Fruit fly (Drosophila melanogaster): ENCODE measurements around the gene CG14810.

CG14810 gene

dm6 chrX:1861620-1862184 is 41.6 kb upstream of the CG14810 start, which contains the start of gene deltaCOP (continued):
- peak; percentile 81 for TF ChIP-seq Meics (GFP tag; optimal IDR thresholded peaks at IDR 0.05)
- peak; percentile 76 for TF ChIP-seq CG18262 (tag; optimal IDR thresholded peaks at IDR 0.05)
- TF ChIP-seq ham (GFP tag; IDR thresholded peaks at IDR 0.05), result peak; percentile 65; the same call in 1 of the 2 replicates
- TF ChIP-seq crc (GFP tag; optimal IDR thresholded peaks at IDR 0.05), result peak; percentile 83
- peak; percentile 90 to 94 for TF ChIP-seq dpn (GFP tag; optimal IDR thresholded peaks at IDR 0.05)
- peak; percentile 69 for TF ChIP-seq CG4730 (GFP tag; IDR thresholded peaks at IDR 0.05)
- TF ChIP-seq CG12219 (GFP tag; optimal IDR thresholded peaks at IDR 0.05), result no peak
- peak; percentile 45 for TF ChIP-seq CG6765 (GFP tag; optimal IDR thresholded peaks at IDR 0.05)
- TF ChIP-seq Side (GFP tag; optimal IDR thresholded peaks at IDR 0.05), result peak; percentile 83
- peak; percentile 56 for TF ChIP-seq CG7928 (GFP tag; optimal IDR thresholded peaks at IDR 0.05)
- TF ChIP-seq usp (GFP tag; optimal IDR thresholded peaks at IDR 0.05), result no peak
- peak; percentile 89 for TF ChIP-seq CG16863 (GFP tag; optimal IDR thresholded peaks at IDR 0.05)
- TF ChIP-seq CG10979 (tag; optimal IDR thresholded peaks at IDR 0.05), result peak; percentile 64
- TF ChIP-seq amos (GFP tag; IDR thresholded peaks at IDR 0.05; ENCODE audit: partially characterized antibody), result peak; percentile 26; the same call in 1 of the 2 replicates
- peak; percentile 75 for TF ChIP-seq rib (GFP tag; IDR thresholded peaks at IDR 0.05)
- no peak for TF ChIP-seq zf30C (GFP tag; optimal IDR thresholded peaks at IDR 0.05)
- no peak for TF ChIP-seq hb (GFP tag; IDR thresholded peaks at IDR 0.05; ENCODE audit: partially characterized antibody)
- TF ChIP-seq CG31441 (GFP tag; IDR thresholded peaks at IDR 0.05), result no peak; the same call in 1 of the 2 replicates
- TF ChIP-seq CG10267 (tag; optimal IDR thresholded peaks at IDR 0.05), result peak; percentile 93
- peak in 1 of 2 experiments; percentile 42 for TF ChIP-seq pan (optimal IDR thresholded peaks at IDR 0.05)
- peak in 1 of 2 experiments; percentile 76 for TF ChIP-seq pan (GFP tag; optimal IDR thresholded peaks at IDR 0.05 in 1 of 2, IDR thresholded peaks at IDR 0.05 in 1 of 2)
- TF ChIP-seq CG30431 (GFP tag; optimal IDR thresholded peaks at IDR 0.05), result peak; percentile 46
- TF ChIP-seq slbo (GFP tag; IDR thresholded peaks at IDR 0.05), result peak; percentile 91
- no peak for TF ChIP-seq CG14860 (GFP tag; IDR thresholded peaks at IDR 0.05; ENCODE audit: partially characterized antibody)
- TF ChIP-seq gfzf (GFP tag; optimal IDR thresholded peaks at IDR 0.05), result peak; percentile 75
- peak; percentile 14 for TF ChIP-seq Spps (tag; optimal IDR thresholded peaks at IDR 0.05)
- TF ChIP-seq Ets65A (GFP tag), result peak; percentile 99
- peak; percentile 82; the same call in 2 of the 3 replicates for TF ChIP-seq CG11456 (GFP tag; IDR thresholded peaks at IDR 0.05)
- no peak for TF ChIP-seq CG8478 (optimal IDR thresholded peaks at IDR 0.05)
- peak; percentile 88 for TF ChIP-seq maf-S (GFP tag; optimal IDR thresholded peaks at IDR 0.05)
- TF ChIP-seq BtbVII (GFP tag; optimal IDR thresholded peaks at IDR 0.05), result peak; percentile 55
- TF ChIP-seq ci (GFP tag; IDR thresholded peaks at IDR 0.05), result peak; percentile 83
- TF ChIP-seq CG4360 (GFP tag; IDR thresholded peaks at IDR 0.05), result peak; percentile 26; the same call in 1 of the 2 replicates
- peak; percentile 78 for TF ChIP-seq Fer1 (GFP tag; optimal IDR thresholded peaks at IDR 0.05)
- TF ChIP-seq pita (GFP tag; optimal IDR thresholded peaks at IDR 0.05), result no peak
- TF ChIP-seq corto (GFP tag; optimal IDR thresholded peaks at IDR 0.05), result no peak
- TF ChIP-seq CG10462 (GFP tag; optimal IDR thresholded peaks at IDR 0.05), result peak; percentile 66
- TF ChIP-seq nmo (GFP tag; optimal IDR thresholded peaks at IDR 0.05), result peak; percentile 79
- no peak for TF ChIP-seq Hey (tag; optimal IDR thresholded peaks at IDR 0.05)
- TF ChIP-seq ewg (GFP tag; optimal IDR thresholded peaks at IDR 0.05), result peak; percentile 76
- TF ChIP-seq Hmr (GFP tag; optimal IDR thresholded peaks at IDR 0.05), result peak; percentile 86
- peak; percentile 90 for TF ChIP-seq sob (GFP tag; IDR thresholded peaks at IDR 0.05)
- TF ChIP-seq sim (GFP tag; IDR thresholded peaks at IDR 0.05), result no peak
- TF ChIP-seq CG12155 (GFP tag; optimal IDR thresholded peaks at IDR 0.05), result peak; percentile 90
- TF ChIP-seq Dek (tag; optimal IDR thresholded peaks at IDR 0.05), result peak; percentile 74
- TF ChIP-seq NC2β (GFP tag; optimal IDR thresholded peaks at IDR 0.05), result peak; percentile 89
- TF ChIP-seq sqz (GFP tag; optimal IDR thresholded peaks at IDR 0.05), result no peak
- TF ChIP-seq zen (tag; optimal IDR thresholded peaks at IDR 0.05), result peak; percentile 59
- TF ChIP-seq gem (tag; optimal IDR thresholded peaks at IDR 0.05), result no peak
- peak; percentile 58 for TF ChIP-seq Dip2 (GFP tag; IDR thresholded peaks at IDR 0.05)
- peak; percentile 93 for TF ChIP-seq CG7786 (GFP tag; optimal IDR thresholded peaks at IDR 0.05)

All from whole organism, embryonic.